Worm (Caenorhabditis elegans) whole organism, L2 larva: ENCODE results near the gene C15B12.4.

Experiments used
- F13H6.1 ChIP-seq: sonication (generic microtip); optimal IDR thresholded peaks from 2 replicates; lab custom pipeline; 2016; ENCODE audit warnings: missing genetic modification characterization, missing compliant biosample characterization
- ZK546.5 ChIP-seq: sonication (generic microtip); optimal IDR thresholded peaks from 2 replicates; lab custom pipeline; 2017; ENCODE audit warnings: missing biosample characterization, missing genetic modification characterization
- aly-2 ChIP-seq: fragments of 150-350 bp; optimal IDR thresholded peaks from 2 replicates; lab custom pipeline; 2014; ENCODE audit warnings: missing biosample characterization, missing genetic modification characterization
- crh-2 ChIP-seq: sonication (generic microtip); optimal IDR thresholded peaks from 2 replicates; lab custom pipeline; 2017; ENCODE audit warnings: missing biosample characterization, missing genetic modification characterization
- nhr-6 ChIP-seq: fragments of 150-350 bp; optimal IDR thresholded peaks from 2 replicates; lab custom pipeline; 2014; ENCODE audit warnings: missing biosample characterization, missing genetic modification characterization
- unc-62 ChIP-seq: fragments of 150-350 bp; optimal IDR thresholded peaks from 2 replicates; lab custom pipeline; 2014; ENCODE audit warnings: missing biosample characterization, missing genetic modification reagents, missing genetic modification characterization

ce11 chrX:6455157-6455556 is 18.4 kb downstream of the C15B12.4 start, which contains the start of gene nas-33:
- TF ChIP-seq crh-2 (tag; lab: Kevin White, UChicago) (no peak), aly-2 (tag; lab: Kevin White, UChicago) (no peak), nhr-6 (tag; lab: Kevin White, UChicago) (no peak), unc-62 (GFP tag; lab: Kevin White, UChicago) (no peak), ZK546.5 (tag; lab: Kevin White, UChicago) (no peak), F13H6.1 (tag; lab: Kevin White, UChicago) (no peak)
